Fruit fly (Drosophila melanogaster) whole organism, larva: ENCODE results near the gene CG16704.

Experiments used
- noc ChIP-seq: fragments of 200-800 bp; sonication (Bioruptor generic); optimal IDR thresholded peaks from 3 replicates; lab custom pipeline; 2019; ENCODE audit warnings: missing biosample characterization, mild to moderate bottlenecking, missing genetic modification characterization, moderate library complexity

The CG16704 gene

dm6 chr2L:3692466-3692865 lies at the start of gene CG16704:
Gene CG16704, minus strand, starts transcription at chr2L:3692587.
- no peak for TF ChIP-seq noc (tag; lab: Kevin White, UChicago)

DNA sequence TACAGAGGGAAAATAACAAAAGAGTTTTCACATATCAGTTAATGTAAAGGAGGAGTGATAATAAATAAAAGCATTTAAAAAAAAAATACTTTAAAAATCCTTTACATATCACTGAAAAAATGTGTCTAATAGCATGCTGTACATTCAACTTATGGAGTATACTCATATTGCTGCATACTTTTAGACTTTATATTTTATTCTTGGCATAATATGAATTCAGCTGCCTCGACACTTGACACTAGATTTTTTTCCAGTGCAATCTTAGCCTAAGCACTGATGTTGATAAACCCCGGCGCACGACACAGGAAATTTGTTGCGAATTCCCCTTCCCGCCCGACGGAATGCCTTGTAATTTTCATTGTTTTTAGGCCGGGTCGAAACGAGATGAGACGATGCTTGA lies 48.1 kb upstream of the CG16704 start:
- no peak for TF ChIP-seq noc (tag; lab: Kevin White, UChicago)

- no peak for TF ChIP-seq noc (tag; lab: Kevin White, UChicago)
Observed at dm6 chr2L:3737682-3738081, 45.3 kb upstream of the CG16704 start.

dm6 chr2L:3737003-3737662 lies 44.7 kb upstream of the CG16704 start:
- TF ChIP-seq noc (tag; lab: Kevin White, UChicago), result no peak

- no peak for TF ChIP-seq noc (tag; lab: Kevin White, UChicago)
Observed at dm6 chr2L:3731055-3731454, 38.7 kb upstream of the CG16704 start.

dm6 chr2L:3730182-3730975 lies 38.0 kb upstream of the CG16704 start, which contains the start of gene CG10019:
Gene CG10019, plus strand, starts transcription at chr2L:3730466.
- TF ChIP-seq noc (tag; lab: Kevin White, UChicago), result no peak

dm6 chr2L:3729635-3730034 lies 37.2 kb upstream of the CG16704 start:
- no peak for TF ChIP-seq noc (tag; lab: Kevin White, UChicago)

dm6 chr2L:3719414-3719959 lies 27.1 kb upstream of the CG16704 start:
- no peak for TF ChIP-seq noc (tag; lab: Kevin White, UChicago)

- TF ChIP-seq noc (tag; lab: Kevin White, UChicago), result no peak
Observed at dm6 chr2L:3717673-3718235, 25.4 kb upstream of the CG16704 start, which contains the start of the genes lectin-24A and Shaw. Gene lectin-24A, minus strand, starts transcription at chr2L:3717773. Gene Shaw, plus strand, starts transcription at chr2L:3718185.

- no peak for TF ChIP-seq noc (tag; lab: Kevin White, UChicago)
Observed at dm6 chr2L:3713545-3714156, 21.3 kb upstream of the CG16704 start.

DNA sequence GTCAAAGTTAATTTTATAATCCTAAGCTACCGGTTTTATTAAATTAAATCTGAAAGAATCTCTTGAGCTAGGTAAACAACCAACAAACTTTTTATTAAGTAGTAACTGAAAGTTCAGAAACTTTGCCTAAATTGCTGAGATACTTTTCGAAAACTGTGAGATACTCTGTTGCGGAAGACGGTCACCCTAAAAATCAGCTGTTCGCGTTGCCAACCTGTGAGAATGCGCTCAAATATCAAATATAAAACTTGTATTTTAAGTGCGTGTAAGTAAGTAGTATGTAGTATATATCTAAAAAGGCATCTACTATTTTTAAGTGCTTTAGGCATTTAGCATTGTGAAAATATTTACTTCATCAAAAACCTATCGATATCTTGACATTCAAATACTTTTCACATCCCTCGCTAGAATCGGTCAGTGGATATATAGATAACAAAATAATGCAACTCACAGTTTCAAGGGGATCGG lies 20.6 kb upstream of the CG16704 start, which contains the start of the genes CG31955 and CG2818:
CG31955 (minus strand) TSS at position 157 of the 468 bp plus-strand sequence.
CG2818 (plus strand) TSS at position 412 of the 468 bp plus-strand sequence.
- TF ChIP-seq noc (tag; lab: Kevin White, UChicago), result no peak

DNA sequence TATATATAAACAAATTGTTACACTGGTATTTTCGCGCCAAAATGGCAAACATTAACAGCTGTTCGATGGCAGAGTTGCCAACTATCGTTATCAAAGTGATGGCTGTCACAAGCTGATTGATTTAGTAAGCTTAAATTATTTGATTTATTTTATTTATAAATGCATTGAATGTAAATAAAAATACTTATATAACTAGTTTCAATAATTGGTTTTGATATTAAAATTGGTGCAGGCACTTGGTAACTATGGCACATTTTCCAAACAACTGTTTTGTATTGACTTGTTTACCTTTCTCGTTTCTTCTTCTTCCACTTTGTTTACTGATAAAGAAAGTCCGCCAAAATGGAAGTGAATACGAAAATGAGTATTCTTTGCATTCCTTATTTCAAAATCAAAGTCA lies 19.3 kb upstream of the CG16704 start, which contains the start of gene cutlet:
cutlet (minus strand) TSS at position 84 of the 400 bp plus-strand sequence.
- no peak for TF ChIP-seq noc (tag; lab: Kevin White, UChicago)

dm6 chr2L:3706963-3707362 lies 14.6 kb upstream of the CG16704 start, which contains the start of gene CG31777:
Gene CG31777, minus strand, starts transcription at chr2L:3707063.
- no peak for TF ChIP-seq noc (tag; lab: Kevin White, UChicago)

dm6 chr2L:3705438-3705921 lies 13.1 kb upstream of the CG16704 start, which contains the start of gene CG31778:
Gene CG31778, minus strand, starts transcription at chr2L:3705488.
- TF ChIP-seq noc (tag; lab: Kevin White, UChicago), result peak; percentile 77

DNA sequence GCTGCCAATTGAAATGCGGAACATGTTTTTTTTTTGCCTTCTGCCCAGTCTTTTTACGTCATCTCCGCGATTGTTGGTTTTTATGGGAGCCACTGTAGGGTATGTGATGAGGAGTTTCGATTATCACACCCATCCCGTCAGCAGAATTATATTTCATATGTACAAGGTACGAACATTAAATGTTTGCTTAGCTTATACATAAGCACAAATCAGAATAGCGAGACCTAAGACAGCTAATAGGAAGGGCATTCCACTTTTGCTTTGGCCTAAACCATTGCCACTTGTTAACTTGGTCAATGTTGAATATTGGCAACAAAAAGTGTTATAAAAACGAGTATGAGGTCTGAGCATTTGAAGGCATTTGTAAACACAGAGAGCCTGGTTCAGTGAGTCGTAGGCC lies 10.9 kb upstream of the CG16704 start, which contains the start of gene CG2816:
CG2816 (plus strand) TSS at position 400 of the 400 bp plus-strand sequence.
- TF ChIP-seq noc (tag; lab: Kevin White, UChicago), result peak; percentile 94
